Worm (Caenorhabditis elegans) whole organism, mixed stage, embryonic: ENCODE measurements around the gene T28F3.11.

Experiments used
- blmp-1 ChIP-seq: fragments of 150-350 bp; optimal IDR thresholded peaks from 2 replicates; lab custom pipeline; 2014; ENCODE audit warnings: missing biosample characterization, missing genetic modification characterization
- ces-1 ChIP-seq: fragments of 150-350 bp; optimal IDR thresholded peaks from 2 replicates; lab custom pipeline; 2014; ENCODE audit warnings: missing biosample characterization, missing genetic modification reagents, missing genetic modification characterization
- elt-3 ChIP-seq: fragments of 150-350 bp; optimal IDR thresholded peaks from 2 replicates; lab custom pipeline; 2014; ENCODE audit warnings: missing biosample characterization, missing genetic modification characterization
- lsy-2 ChIP-seq: fragments of 150-350 bp; optimal IDR thresholded peaks from 2 replicates; lab custom pipeline; 2014; ENCODE audit warnings: missing biosample characterization, missing genetic modification characterization
- snpc-4 ChIP-seq: fragments of 150-350 bp; optimal IDR thresholded peaks from 2 replicates; lab custom pipeline; 2014; ENCODE audit warnings: missing biosample characterization, missing genetic modification characterization
- unc-39 ChIP-seq: fragments of 150-350 bp; optimal IDR thresholded peaks from 2 replicates; lab custom pipeline; 2014; ENCODE audit warnings: missing biosample characterization, missing genetic modification characterization
- unc-62 ChIP-seq: fragments of 150-350 bp; optimal IDR thresholded peaks from 2 replicates; lab custom pipeline; 2014; ENCODE audit warnings: missing biosample characterization, missing genetic modification reagents, missing genetic modification characterization
- ztf-11 ChIP-seq: fragments of 150-350 bp; optimal IDR thresholded peaks from 2 replicates; lab custom pipeline; 2014; ENCODE audit warnings: missing biosample characterization, missing genetic modification characterization

ce11 chrIV:17267304-17267891 is 24.1 kb downstream of the T28F3.11 start:
- TF ChIP-seq blmp-1 (no peak), ztf-11 (no peak), unc-62 (GFP tag; lab: Kevin White, UChicago) (no peak), elt-3 (tag; lab: Kevin White, UChicago) (no peak), ces-1 (peak; percentile 44), snpc-4 (no peak), lsy-2 (tag; lab: Kevin White, UChicago) (no peak), unc-39 (tag; lab: Kevin White, UChicago) (no peak)
